Worm (Caenorhabditis elegans) whole organism, late embryonic: ENCODE results near the gene C08B6.6.

Experiments
- Y22D7AL.16 ChIP-seq: sonication (generic microtip); optimal IDR thresholded peaks from 2 replicates; lab custom pipeline; 2016; ENCODE audit warnings: missing genetic modification characterization, missing compliant biosample characterization
- ama-1 ChIP-seq: fragments of 150-350 bp; optimal IDR thresholded peaks from 2 replicates; lab custom pipeline; 2014
- ceh-18 ChIP-seq: sonication (generic microtip); optimal IDR thresholded peaks from 2 replicates; lab custom pipeline; 2016; ENCODE audit warnings: missing genetic modification characterization, missing compliant biosample characterization
- ceh-24 ChIP-seq: sonication (generic microtip); optimal IDR thresholded peaks from 2 replicates; lab custom pipeline; 2016; ENCODE audit warnings: mild to moderate bottlenecking, missing genetic modification characterization, missing compliant biosample characterization
- dve-1 ChIP-seq: sonication (generic microtip); optimal IDR thresholded peaks from 2 replicates; lab custom pipeline; 2017; ENCODE audit warnings: antibody characterized with exemption, mild to moderate bottlenecking, missing genetic modification characterization, missing compliant biosample characterization
- elt-2 ChIP-seq: sonication (generic microtip); optimal IDR thresholded peaks from 2 replicates; lab custom pipeline; 2016; ENCODE audit warnings: missing genetic modification reagents, missing genetic modification characterization, missing compliant biosample characterization
- unc-42 ChIP-seq: sonication (generic microtip); optimal IDR thresholded peaks from 2 replicates; lab custom pipeline; 2016; ENCODE audit warnings: missing genotype, missing genetic modification characterization, missing compliant biosample characterization

- TF ChIP-seq Y22D7AL.16 (tag; lab: Kevin White, UChicago), result no peak
- TF ChIP-seq unc-42 (tag; lab: Kevin White, UChicago), result no peak
- TF ChIP-seq elt-2 (tag; lab: Kevin White, UChicago), result no peak
- no peak for TF ChIP-seq dve-1 (tag; lab: Kevin White, UChicago)
- TF ChIP-seq ama-1 (lab: Kevin White, UChicago), result no peak
- TF ChIP-seq ceh-24 (tag; lab: Kevin White, UChicago), result no peak
- no peak for TF ChIP-seq ceh-18 (tag; lab: Kevin White, UChicago)
These were observed 49.6 kb upstream of the C08B6.6 start, which contains the start of gene F57A8.6 for ce11 chrV:10073793-10074192.
